Worm (Caenorhabditis elegans): Measurements from ENCODE around the gene scl-8.

The scl-8 gene

ce11 chrIV:13090967-13091366 is 19.4 kb downstream of the scl-8 start, which contains the start of gene col-132:
col-132 (minus strand) TSS chrIV:13091067.
- TF ChIP-seq alr-1 (tag; optimal IDR thresholded peaks at IDR 0.05; ENCODE audit: borderline replicate concordance): no peak
- no peak for TF ChIP-seq mep-1 (tag; optimal IDR thresholded peaks at IDR 0.05)
- TF ChIP-seq nhr-71 (tag; optimal IDR thresholded peaks at IDR 0.05): no peak
- no peak for TF ChIP-seq irx-1 (tag; optimal IDR thresholded peaks at IDR 0.05)
- TF ChIP-seq fkh-8 (tag; optimal IDR thresholded peaks at IDR 0.05): no peak
- TF ChIP-seq sptf-1 (tag; optimal IDR thresholded peaks at IDR 0.05): no peak
- TF ChIP-seq ceh-82 (tag; optimal IDR thresholded peaks at IDR 0.05): no peak
- no peak for TF ChIP-seq mab-9 (GFP tag; IDR thresholded peaks at IDR 0.05)
- no peak for TF ChIP-seq sox-4 (tag; optimal IDR thresholded peaks at IDR 0.05)
- no peak for TF ChIP-seq ceh-88 (GFP tag; IDR thresholded peaks at IDR 0.05)
- TF ChIP-seq nhr-20 (tag; optimal IDR thresholded peaks at IDR 0.05): no peak
- no peak for TF ChIP-seq lin-13 (GFP tag; optimal IDR thresholded peaks at IDR 0.05)
- no peak for TF ChIP-seq elt-2 (tag; optimal IDR thresholded peaks at IDR 0.05)
- no peak for TF ChIP-seq nhr-19 (GFP tag; conservative IDR thresholded peaks at IDR 0.05)
- no peak for TF ChIP-seq lin-14 (GFP tag; optimal IDR thresholded peaks at IDR 0.05)
- no peak for TF ChIP-seq fkh-10 (GFP tag; optimal IDR thresholded peaks at IDR 0.05)
- no peak for TF ChIP-seq efl-1 (optimal IDR thresholded peaks at IDR 0.05)
- no peak for TF ChIP-seq efl-1 (GFP tag; optimal IDR thresholded peaks at IDR 0.05 in 1 of 2)
- TF ChIP-seq C34B4.2 (tag; optimal IDR thresholded peaks at IDR 0.05): no peak

ce11 chrIV:13093677-13094076 is 22.1 kb downstream of the scl-8 start, which contains the start of the genes prcc-1 and C39E9.12:
prcc-1 (minus strand) TSS chrIV:13093795.
C39E9.12 (plus strand) TSS chrIV:13094007.
- TF ChIP-seq lin-13 (GFP tag; optimal IDR thresholded peaks at IDR 0.05) (peak; percentile 69), ztf-4 (tag; optimal IDR thresholded peaks at IDR 0.05) (no peak), efl-3 (GFP tag; optimal IDR thresholded peaks at IDR 0.05) (no peak), unc-130 (tag; optimal IDR thresholded peaks at IDR 0.05) (peak; percentile 73), ceh-88 (GFP tag; IDR thresholded peaks at IDR 0.05) (no peak), ama-1 (optimal IDR thresholded peaks at IDR 0.05) (no peak), xbp-1 (tag; optimal IDR thresholded peaks at IDR 0.05) (peak; percentile 55), nhr-20 (tag; optimal IDR thresholded peaks at IDR 0.05) (peak; percentile 53), sptf-1 (tag; optimal IDR thresholded peaks at IDR 0.05) (no peak), C04F5.9 (tag; optimal IDR thresholded peaks at IDR 0.05) (peak; percentile 14), tbx-2 (tag; optimal IDR thresholded peaks at IDR 0.05) (peak; percentile 37), nhr-71 (tag; optimal IDR thresholded peaks at IDR 0.05) (peak; percentile 73), fkh-8 (tag; optimal IDR thresholded peaks at IDR 0.05) (peak; percentile 56), nhr-12 (tag; optimal IDR thresholded peaks at IDR 0.05) (no peak), F16B12.6 (tag; optimal IDR thresholded peaks at IDR 0.05) (peak; percentile 66), nhr-77 (tag; optimal IDR thresholded peaks at IDR 0.05) (peak; percentile 54), C16A3.4 (tag; optimal IDR thresholded peaks at IDR 0.05) (peak; percentile 85), snpc-4 (tag; optimal IDR thresholded peaks at IDR 0.05) (no peak), lin-35 (GFP tag; optimal IDR thresholded peaks at IDR 0.05) (peak; percentile 92 to 97), jun-1 (tag; optimal IDR thresholded peaks at IDR 0.05) (peak; percentile 40), vab-15 (tag; optimal IDR thresholded peaks at IDR 0.05) (no peak), ceh-90 (tag; optimal IDR thresholded peaks at IDR 0.05) (no peak), nhr-90 (tag; optimal IDR thresholded peaks at IDR 0.05; ENCODE audit: poor library complexity) (no peak), Y116A8C.19 (tag; optimal IDR thresholded peaks at IDR 0.05; ENCODE audit: borderline replicate concordance) (no peak), grh-1 (GFP tag; IDR thresholded peaks at IDR 0.05) (no peak), nhr-84 (tag; optimal IDR thresholded peaks at IDR 0.05) (no peak), irx-1 (tag; optimal IDR thresholded peaks at IDR 0.05) (no peak), fos-1 (tag; optimal IDR thresholded peaks at IDR 0.05) (peak; percentile 63), elt-2 (tag; optimal IDR thresholded peaks at IDR 0.05) (no peak), swsn-7 (tag; optimal IDR thresholded peaks at IDR 0.05) (peak; percentile 62), skn-1 (tag; optimal IDR thresholded peaks at IDR 0.05) (peak; percentile 66), lin-14 (GFP tag; optimal IDR thresholded peaks at IDR 0.05) (peak; percentile 67), mdl-1 (tag; optimal IDR thresholded peaks at IDR 0.05) (peak in 1 of 2 experiments; percentile 56), nhr-85 (tag) (peak; percentile 46), pax-3 (tag; optimal IDR thresholded peaks at IDR 0.05) (no peak), snu-23 (GFP tag; optimal IDR thresholded peaks at IDR 0.05) (peak; percentile 80), lin-15B (tag; optimal IDR thresholded peaks at IDR 0.05) (peak; percentile 84), ceh-82 (tag; optimal IDR thresholded peaks at IDR 0.05) (peak; percentile 27 to 78 (median 63)), dpl-1 (GFP tag; optimal IDR thresholded peaks at IDR 0.05) (peak; percentile 88 to 95 (median 92)), nhr-19 (GFP tag; conservative IDR thresholded peaks at IDR 0.05) (peak; percentile 43; the same call in 1 of the 2 replicates), elt-3 (tag; optimal IDR thresholded peaks at IDR 0.05) (peak in 1 of 6 experiments; percentile 67), rnt-1 (tag; optimal IDR thresholded peaks at IDR 0.05) (peak; percentile 79), lsy-2 (tag; optimal IDR thresholded peaks at IDR 0.05) (peak; percentile 73 to 91)
